Worm (Caenorhabditis elegans): Measurements from ENCODE around the gene ubc-23.

The ubc-23 gene

ce11 chrX:8817929-8818328 lies 26.2 kb upstream of the ubc-23 start (continued):
- TF ChIP-seq F44E2.7 (GFP tag; IDR thresholded peaks at IDR 0.05) = peak; percentile 89; the same call in 1 of the 2 replicates
- TF ChIP-seq lin-1 (GFP tag; IDR thresholded peaks at IDR 0.05) = peak; percentile 35; the same call in 1 of the 2 replicates
- TF ChIP-seq mdt-29 (GFP tag; IDR thresholded peaks at IDR 0.05) = no peak
- TF ChIP-seq nhr-48 (tag; optimal IDR thresholded peaks at IDR 0.05) = no peak
- no peak for TF ChIP-seq dmd-9 (GFP tag; IDR thresholded peaks at IDR 0.05)
- peak; percentile 34; the same call in 1 of the 2 replicates for TF ChIP-seq lin-38 (GFP tag; IDR thresholded peaks at IDR 0.05)
- no peak for TF ChIP-seq aha-1 (tag)
- peak; percentile 12 for TF ChIP-seq hlh-11 (tag; optimal IDR thresholded peaks at IDR 0.05)
- TF ChIP-seq gei-8 (GFP tag; optimal IDR thresholded peaks at IDR 0.05) = peak; percentile 23
- no peak for TF ChIP-seq nhr-76 (tag; optimal IDR thresholded peaks at IDR 0.05)
- TF ChIP-seq duxl-1 (tag; optimal IDR thresholded peaks at IDR 0.05; ENCODE audit: poor library complexity) = no peak
- no peak for TF ChIP-seq sdz-12 (GFP tag; optimal IDR thresholded peaks at IDR 0.05)
- peak; percentile 23 for TF ChIP-seq nhr-28 (tag; optimal IDR thresholded peaks at IDR 0.05)
- peak; percentile 81; the same call in 1 of the 2 replicates for TF ChIP-seq Y105C5A.15 (GFP tag; IDR thresholded peaks at IDR 0.05)
- TF ChIP-seq pqm-1 (tag; optimal IDR thresholded peaks at IDR 0.05) = no peak
- peak; percentile 68; the same call in 1 of the 2 replicates for TF ChIP-seq pha-4 (GFP tag; IDR thresholded peaks at IDR 0.05)
- no peak for TF ChIP-seq pha-4 (tag; optimal IDR thresholded peaks at IDR 0.05)
- TF ChIP-seq nhr-6 (tag; optimal IDR thresholded peaks at IDR 0.05) = peak; percentile 6
- peak; percentile 72; the same call in 1 of the 2 replicates for TF ChIP-seq dmd-8 (GFP tag; IDR thresholded peaks at IDR 0.05)
- peak; percentile 72 for TF ChIP-seq nhr-41 (GFP tag; IDR thresholded peaks at IDR 0.05)

ce11 chrX:8818438-8818837 lies 25.6 kb upstream of the ubc-23 start:
- TF ChIP-seq mes-2 (tag; optimal IDR thresholded peaks at IDR 0.05; ENCODE audit: poor library complexity, severe bottlenecking) (peak; percentile 12), vab-7 (GFP tag; IDR thresholded peaks at IDR 0.05) (peak; percentile 43; the same call in 1 of the 2 replicates), snpc-1.2 (GFP tag; IDR thresholded peaks at IDR 0.05) (peak; percentile 46; the same call in 1 of the 2 replicates), Y48G9A.11 (GFP tag; IDR thresholded peaks at IDR 0.05) (0 out of 2 replicates have a peak, but pooled peaks have one; percentile 19), hmg-1.1 (GFP tag; IDR thresholded peaks at IDR 0.05) (peak; percentile 26; the same call in 1 of the 2 replicates), lim-7 (GFP tag; IDR thresholded peaks at IDR 0.05) (peak; percentile 57; the same call in 1 of the 2 replicates), lin-38 (GFP tag; IDR thresholded peaks at IDR 0.05) (peak; percentile 55), dmd-9 (GFP tag; IDR thresholded peaks at IDR 0.05) (0 out of 2 replicates have a peak, but pooled peaks have one; percentile 27), ctbp-1 (GFP tag; IDR thresholded peaks at IDR 0.05) (peak; percentile 32; the same call in 1 of the 2 replicates), madf-9 (GFP tag; conservative IDR thresholded peaks at IDR 0.05) (peak; percentile 26; the same call in 1 of the 2 replicates), madf-5 (GFP tag; IDR thresholded peaks at IDR 0.05) (peak; percentile 36 to 58; a peak in 1 of 4 replicates), D1046.2 (GFP tag; IDR thresholded peaks at IDR 0.05) (peak; percentile 62; the same call in 1 of the 2 replicates), lin-1 (GFP tag; IDR thresholded peaks at IDR 0.05) (0 out of 2 replicates have a peak, but pooled peaks have one; percentile 9), arid-1 (GFP tag; conservative IDR thresholded peaks at IDR 0.05) (0 out of 2 replicates have a peak, but pooled peaks have one; percentile 12), dmd-8 (GFP tag; IDR thresholded peaks at IDR 0.05) (peak; percentile 53; the same call in 1 of the 2 replicates), mxl-2 (GFP tag; conservative IDR thresholded peaks at IDR 0.05) (0 out of 2 replicates have a peak, but pooled peaks have one; percentile 26), egl-43 (GFP tag; IDR thresholded peaks at IDR 0.05) (peak; percentile 76), F26F4.8 (GFP tag; conservative IDR thresholded peaks at IDR 0.05) (peak; percentile 69; the same call in 1 of the 2 replicates)

ce11 chrX:8819815-8820415 lies 24.2 kb upstream of the ubc-23 start:
- TF ChIP-seq mep-1 (tag; optimal IDR thresholded peaks at IDR 0.05) (no peak), ztf-11 (tag; optimal IDR thresholded peaks at IDR 0.05) (no peak), lir-3 (tag; optimal IDR thresholded peaks at IDR 0.05) (peak; percentile 44), spr-1 (tag; optimal IDR thresholded peaks at IDR 0.05) (peak; percentile 4), tra-1 (GFP tag; IDR thresholded peaks at IDR 0.05) (0 out of 2 replicates have a peak, but pooled peaks have one; percentile 30), saeg-2 (GFP tag; IDR thresholded peaks at IDR 0.05) (no peak), mdt-29 (GFP tag; IDR thresholded peaks at IDR 0.05) (no peak), cey-2 (tag; optimal IDR thresholded peaks at IDR 0.05; ENCODE audit: borderline replicate concordance, insufficient read depth) (no peak), ZK546.5 (tag; optimal IDR thresholded peaks at IDR 0.05) (no peak), unc-130 (GFP tag; optimal IDR thresholded peaks at IDR 0.05) (peak; percentile 27), nhr-111 (GFP tag; optimal IDR thresholded peaks at IDR 0.05) (no peak), jun-1 (tag; optimal IDR thresholded peaks at IDR 0.05) (no peak), ceh-20 (GFP tag; IDR thresholded peaks at IDR 0.05) (0 out of 2 replicates have a peak, but pooled peaks have one; percentile 8), aha-1 (tag) (peak; percentile 89), madf-5 (GFP tag; IDR thresholded peaks at IDR 0.05) (0 out of 4 replicates have a peak, but pooled peaks of 1 of the 2 experiments have one; percentile 12)
